Fruit fly (Drosophila melanogaster) Kc167 (cell line): Measurements from ENCODE around the gene CG14277.

Source experiments
- h ChIP-seq: fragments of >200 bp; optimal IDR thresholded peaks from 3 replicates; lab custom pipeline; 2018; ENCODE audit warnings: missing external identifiers
- psq ChIP-seq: fragments of >200 bp; optimal IDR thresholded peaks from 2 replicates; lab custom pipeline; 2017; ENCODE audit warnings: missing external identifiers

- no peak for TF ChIP-seq h
- no peak for TF ChIP-seq psq
Observed at dm6 chr2L:8232389-8232788, 9.9 kb upstream of the CG14277 start.
